Worm (Caenorhabditis elegans) whole organism, young adult: ENCODE measurements around the gene ttr-33.

Experiments used
- ceh-58 ChIP-seq: fragments of 200-800 bp; sonication (Bioruptor generic); IDR thresholded peaks from 2 replicates; pipeline ENCODE4 v1.3.6; 2022; ENCODE audit warnings: missing genetic modification characterization, missing compliant biosample characterization
- let-607 ChIP-seq, 2 experiments: fragments of 200-800 bp in 1 of 2; sonication (Bioruptor generic) in 1 of 2; sonication (generic microtip) in 1 of 2; optimal IDR thresholded peaks; 2 replicates each; lab custom pipeline; 2016 to 2018; ENCODE audit warnings: mild to moderate bottlenecking in 2 of 2, missing compliant biosample characterization in 2 of 2, missing genetic modification characterization in 2 of 2, moderate library complexity in 2 of 2, missing genotype in 1 of 2
- mel-28 ChIP-seq: sonication (generic microtip); optimal IDR thresholded peaks from 2 replicates; lab custom pipeline; 2016; ENCODE audit warnings: borderline replicate concordance, mild to moderate bottlenecking, missing genetic modification characterization, missing compliant biosample characterization
- nhr-80 ChIP-seq: sonication (generic microtip); optimal IDR thresholded peaks from 2 replicates; lab custom pipeline; 2016; ENCODE audit warnings: missing genetic modification characterization, missing compliant biosample characterization

ce11 chrV:7793067-7793466 lies 44.6 kb downstream of the ttr-33 start, which contains the start of gene flp-21:
- no peak for TF ChIP-seq ceh-58 (GFP tag; lab: Robert Waterston, UW)
- no peak for TF ChIP-seq let-607 (tag; optimal IDR thresholded peaks at IDR 0.05; lab: Kevin White, UChicago)
- no peak for TF ChIP-seq nhr-80 (tag; lab: Kevin White, UChicago)
- TF ChIP-seq mel-28: no peak
